Fruit fly (Drosophila melanogaster): ENCODE measurements around the gene CG13994.

Gene CG13994

DNA sequence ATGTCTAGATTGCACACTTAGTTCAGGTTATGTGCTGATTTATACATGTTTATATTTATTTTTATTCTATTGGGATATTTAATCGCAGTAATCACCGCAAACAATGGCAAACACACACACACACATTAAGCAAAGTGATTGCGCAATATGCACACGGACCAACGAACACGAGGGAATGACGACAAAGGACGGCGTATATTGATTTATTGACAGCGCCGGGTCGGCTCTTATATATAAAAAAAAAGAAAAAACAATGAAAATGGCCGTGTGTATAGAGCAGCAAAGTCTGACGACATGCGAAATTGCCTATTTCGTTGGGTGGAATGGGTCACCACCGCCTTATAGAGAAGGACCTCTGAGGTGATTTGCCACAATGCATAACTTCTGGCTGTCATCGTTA, 48.0 kb downstream of the CG13994 start:
- peak; percentile 33 for TF ChIP-seq abd-A (tag; optimal IDR thresholded peaks at IDR 0.05)
- no peak for TF ChIP-seq jumu (GFP tag; optimal IDR thresholded peaks at IDR 0.05)
- TF ChIP-seq onecut (GFP tag; IDR thresholded peaks at IDR 0.05), result peak; percentile 89

Data from whole organism, embryonic.